Fruit fly (Drosophila melanogaster) whole organism, embryonic: ENCODE measurements around the gene CG16779.

Source experiments
- Bgb ChIP-seq: fragments of 200-800 bp; sonication (Bioruptor generic); IDR thresholded peaks from 2 replicates; pipeline ENCODE4 v1.3.6; 2022; ENCODE audit warnings: missing biosample characterization, missing genetic modification characterization; ENCODE audit not compliant: partially characterized antibody
- CG10321 ChIP-seq: fragments of 200-800 bp; sonication (Bioruptor generic); IDR thresholded peaks from 2 replicates; pipeline ENCODE4 v1.3.6; 2022; ENCODE audit warnings: missing biosample characterization, missing genetic modification characterization
- CG10959 ChIP-seq: fragments of 200-800 bp; sonication (Bioruptor generic); IDR thresholded peaks from 2 replicates; pipeline ENCODE4 v1.3.6; 2022; ENCODE audit warnings: missing biosample characterization, missing genetic modification characterization
- CG10979 ChIP-seq: fragments of 200-800 bp; sonication (Bioruptor generic); optimal IDR thresholded peaks from 2 replicates; lab custom pipeline; 2018; ENCODE audit warnings: missing biosample characterization, mild to moderate bottlenecking, missing genetic modification characterization, moderate library complexity
- CG11085 ChIP-seq: fragments of 200-800 bp; sonication (Bioruptor generic); IDR thresholded peaks from 2 replicates; pipeline ENCODE4 v1.3.6; 2022; ENCODE audit warnings: missing biosample characterization, missing genetic modification characterization
- CG12769 ChIP-seq: fragments of 200-800 bp; sonication (Bioruptor generic); optimal IDR thresholded peaks from 2 replicates; lab custom pipeline; 2019; ENCODE audit warnings: missing biosample characterization, mild to moderate bottlenecking, missing genetic modification characterization, moderate library complexity
- CG13424 ChIP-seq: fragments of 200-800 bp; sonication (Bioruptor generic); optimal IDR thresholded peaks from 2 replicates; lab custom pipeline; 2019; ENCODE audit warnings: missing biosample characterization, mild to moderate bottlenecking, missing genetic modification characterization, moderate library complexity
- CG17359 ChIP-seq: fragments of 200-800 bp; sonication (Bioruptor generic); optimal IDR thresholded peaks from 3 replicates; lab custom pipeline; 2018; ENCODE audit warnings: missing biosample characterization, mild to moderate bottlenecking, missing genetic modification characterization, moderate library complexity
- CG3065 ChIP-seq: fragments of 200-800 bp; sonication (Bioruptor generic); optimal IDR thresholded peaks from 2 replicates; lab custom pipeline; 2016; ENCODE audit warnings: missing biosample characterization, missing genetic modification characterization
- CG4360 ChIP-seq: fragments of 200-800 bp; sonication (Bioruptor generic); IDR thresholded peaks from 2 replicates; pipeline ENCODE4 v1.3.6; 2022; ENCODE audit warnings: missing biosample characterization, missing genetic modification characterization
- CG4730 ChIP-seq: fragments of 200-800 bp; sonication (Bioruptor generic); IDR thresholded peaks from 2 replicates; pipeline ENCODE4 v1.3.6; 2022; ENCODE audit warnings: missing biosample characterization, missing genetic modification characterization
- CG6175 ChIP-seq: fragments of 200-800 bp; sonication (Bioruptor generic); IDR thresholded peaks from 3 replicates; pipeline ENCODE4 v1.3.6; 2022; ENCODE audit warnings: missing biosample characterization, missing genetic modification characterization
- CG7839 ChIP-seq: fragments of 200-800 bp; sonication (Bioruptor generic); optimal IDR thresholded peaks from 3 replicates; lab custom pipeline; 2018; ENCODE audit warnings: missing biosample characterization, mild to moderate bottlenecking, missing genetic modification characterization, moderate library complexity
- CG8281 ChIP-seq: fragments of 200-800 bp; sonication (Bioruptor generic); optimal IDR thresholded peaks from 2 replicates; lab custom pipeline; 2018; ENCODE audit warnings: missing biosample characterization, mild to moderate bottlenecking, missing genetic modification characterization, moderate library complexity
- CG8478 ChIP-seq: fragments of >200 bp; optimal IDR thresholded peaks from 2 replicates; lab custom pipeline; 2018
- CG9727 ChIP-seq: fragments of 200-800 bp; sonication (Bioruptor generic); optimal IDR thresholded peaks from 3 replicates; lab custom pipeline; 2017; ENCODE audit warnings: missing biosample characterization, mild to moderate bottlenecking, missing genetic modification characterization
- Drgx ChIP-seq: fragments of 200-800 bp; sonication (Bioruptor generic); IDR thresholded peaks from 2 replicates; pipeline ENCODE4 v1.3.6; 2022; ENCODE audit warnings: missing biosample characterization, missing genetic modification characterization
- Hr78 ChIP-seq, 2 experiments: fragments of 200-800 bp in 1 of 2; fragments of >200 bp in 1 of 2; sonication (Bioruptor generic) in 1 of 2; optimal IDR thresholded peaks; 2 replicates each; lab custom pipeline; 2017 to 2019; ENCODE audit warnings: missing biosample characterization in 2 of 2, missing genetic modification characterization in 2 of 2, mild to moderate bottlenecking in 1 of 2, moderate library complexity in 1 of 2
- Med ChIP-seq: fragments of 200-800 bp; sonication (Bioruptor generic); peaks from one replicate; lab custom pipeline; 2016; ENCODE audit warnings: missing biosample characterization, missing genetic modification characterization, mild to moderate bottlenecking, inconsistent platforms, moderate library complexity
- Neu2 ChIP-seq: fragments of 200-800 bp; sonication (Bioruptor generic); optimal IDR thresholded peaks from 3 replicates; lab custom pipeline; 2016; ENCODE audit warnings: missing biosample characterization, missing genetic modification characterization, borderline replicate concordance
- Oaz ChIP-seq: fragments of 200-800 bp; sonication (Bioruptor generic); IDR thresholded peaks from 2 replicates; pipeline ENCODE4 v1.3.6; 2022; ENCODE audit warnings: missing biosample characterization, missing genetic modification characterization
- Opbp ChIP-seq: fragments of 200-800 bp; sonication (Bioruptor generic); IDR thresholded peaks from 3 replicates; pipeline ENCODE4 v1.3.6; 2022; ENCODE audit warnings: missing biosample characterization, missing genetic modification characterization; ENCODE audit not compliant: partially characterized antibody
- Pdp1 ChIP-seq, 2 experiments: fragments of 200-800 bp; sonication (Bioruptor generic); optimal IDR thresholded peaks; 3 replicates each; lab custom pipeline; 2016; ENCODE audit warnings: missing biosample characterization in 2 of 2, missing genetic modification characterization in 2 of 2, mild to moderate bottlenecking in 1 of 2, moderate library complexity in 1 of 2
- Sox102F ChIP-seq: fragments of 200-800 bp; sonication (Bioruptor generic); optimal IDR thresholded peaks from 2 replicates; lab custom pipeline; 2018; ENCODE audit warnings: missing biosample characterization, mild to moderate bottlenecking, missing genetic modification characterization, moderate library complexity
- Sry-δ ChIP-seq: fragments of 200-800 bp; sonication (Bioruptor generic); optimal IDR thresholded peaks from 2 replicates; lab custom pipeline; 2016; ENCODE audit warnings: missing biosample characterization, missing genetic modification characterization
- Xrp1 ChIP-seq: fragments of 200-800 bp; sonication (Bioruptor generic); IDR thresholded peaks from 2 replicates; pipeline ENCODE4 v1.3.6; 2022; ENCODE audit warnings: missing biosample characterization, missing genetic modification characterization
- abd-A ChIP-seq: fragments of 200-800 bp; sonication (Bioruptor generic); optimal IDR thresholded peaks from 3 replicates; lab custom pipeline; 2019; ENCODE audit warnings: missing biosample characterization, mild to moderate bottlenecking, missing genetic modification characterization, moderate library complexity
- cg ChIP-seq: fragments of 200-800 bp; sonication (Bioruptor generic); optimal IDR thresholded peaks from 3 replicates; lab custom pipeline; 2019; ENCODE audit warnings: missing biosample characterization, mild to moderate bottlenecking, missing genetic modification characterization, moderate library complexity
- chinmo ChIP-seq: fragments of 200-800 bp; sonication (Bioruptor generic); IDR thresholded peaks from 4 replicates; pipeline ENCODE4 v1.3.6; 2022; ENCODE audit warnings: missing biosample characterization, missing genetic modification characterization; ENCODE audit not compliant: partially characterized antibody
- ci ChIP-seq: fragments of 200-800 bp; sonication (Bioruptor generic); IDR thresholded peaks from 3 replicates; pipeline ENCODE4 v1.3.6; 2022; ENCODE audit warnings: missing biosample characterization, missing genetic modification characterization
- crol ChIP-seq: fragments of 200-800 bp; sonication (Bioruptor generic); IDR thresholded peaks from 2 replicates; pipeline ENCODE4 v1.3.6; 2022; ENCODE audit warnings: missing biosample characterization, missing genetic modification characterization
- dan ChIP-seq: fragments of 200-800 bp; sonication (Bioruptor generic); IDR thresholded peaks from 2 replicates; pipeline ENCODE4 v1.3.6; 2022; ENCODE audit warnings: missing biosample characterization, missing genetic modification characterization
- dmrt99B ChIP-seq: fragments of 200-800 bp; sonication (Bioruptor generic); optimal IDR thresholded peaks from 2 replicates; lab custom pipeline; 2018; ENCODE audit warnings: missing biosample characterization, mild to moderate bottlenecking, missing genetic modification characterization, moderate library complexity
- gfzf ChIP-seq: fragments of 200-800 bp; sonication (Bioruptor generic); optimal IDR thresholded peaks from 2 replicates; lab custom pipeline; 2016; ENCODE audit warnings: missing biosample characterization, mild to moderate bottlenecking, missing genetic modification characterization, moderate library complexity
- knrl ChIP-seq: fragments of 200-800 bp; sonication (Bioruptor generic); IDR thresholded peaks from 3 replicates; pipeline ENCODE4 v1.3.6; 2022; ENCODE audit warnings: missing biosample characterization, missing genetic modification characterization; ENCODE audit not compliant: partially characterized antibody
- lov ChIP-seq, 2 experiments: fragments of 200-800 bp in 1 of 2; fragments of >200 bp in 1 of 2; sonication (Bioruptor generic) in 1 of 2; IDR thresholded peaks in 1 of 2; optimal IDR thresholded peaks in 1 of 2; 2 replicates in 1 of 2; 3 replicates in 1 of 2; pipeline versions ENCODE4 v1.3.6 to Lab custom; 2017 to 2022; ENCODE audit warnings: missing biosample characterization in 1 of 2, missing genetic modification characterization in 1 of 2
- row ChIP-seq: fragments of 200-800 bp; sonication (Bioruptor generic); IDR thresholded peaks from 3 replicates; pipeline ENCODE4 v1.3.6; 2022; ENCODE audit warnings: missing biosample characterization, missing genetic modification characterization
- tin ChIP-seq: fragments of 200-800 bp; sonication (Bioruptor generic); optimal IDR thresholded peaks from 3 replicates; lab custom pipeline; 2016; ENCODE audit warnings: missing biosample characterization, missing genetic modification characterization
- tll ChIP-seq, 2 experiments: fragments of 200-800 bp in 1 of 2; fragments of >200 bp in 1 of 2; sonication (Bioruptor generic) in 1 of 2; optimal IDR thresholded peaks; 2 replicates each; lab custom pipeline; 2017 to 2019; ENCODE audit warnings: missing biosample characterization in 2 of 2, missing genetic modification characterization in 2 of 2, mild to moderate bottlenecking in 1 of 2, moderate library complexity in 1 of 2
- toy ChIP-seq: fragments of 200-800 bp; sonication (Bioruptor generic); IDR thresholded peaks from 2 replicates; pipeline ENCODE4 v1.3.6; 2022; ENCODE audit warnings: missing biosample characterization, missing genetic modification characterization
- ttk ChIP-seq: fragments of 200-800 bp; sonication (Bioruptor generic); IDR thresholded peaks from 2 replicates; pipeline ENCODE4 v2.1.2; 2022; ENCODE audit warnings: missing biosample characterization, missing genetic modification characterization
- vvl ChIP-seq: fragments of 200-800 bp; sonication (Bioruptor generic); IDR thresholded peaks from 2 replicates; pipeline ENCODE4 v1.3.6; 2022; ENCODE audit warnings: missing biosample characterization, missing genetic modification characterization
- zfh1 ChIP-seq: fragments of 200-800 bp; sonication (Bioruptor generic); IDR thresholded peaks from 3 replicates; pipeline ENCODE4 v1.3.6; 2022; ENCODE audit warnings: missing biosample characterization, missing genetic modification characterization

The CG16779 gene

dm6 chr3R:9427328-9427727 lies 66.1 kb downstream of the CG16779 start (continued):
- TF ChIP-seq Sry-δ (GFP tag; lab: Kevin White, UChicago) (no peak), tll (GFP tag; optimal IDR thresholded peaks at IDR 0.05; lab: Kevin White, UChicago) (peak in 1 of 2 experiments; percentile 53), Neu2 (GFP tag; lab: Kevin White, UChicago) (peak; percentile 2), CG11085 (GFP tag; lab: Robert Waterston, UW) (no peak), lov (optimal IDR thresholded peaks at IDR 0.05; lab: Kevin White, UChicago) (no peak), lov (GFP tag; IDR thresholded peaks at IDR 0.05; lab: Robert Waterston, UW) (no peak)

DNA sequence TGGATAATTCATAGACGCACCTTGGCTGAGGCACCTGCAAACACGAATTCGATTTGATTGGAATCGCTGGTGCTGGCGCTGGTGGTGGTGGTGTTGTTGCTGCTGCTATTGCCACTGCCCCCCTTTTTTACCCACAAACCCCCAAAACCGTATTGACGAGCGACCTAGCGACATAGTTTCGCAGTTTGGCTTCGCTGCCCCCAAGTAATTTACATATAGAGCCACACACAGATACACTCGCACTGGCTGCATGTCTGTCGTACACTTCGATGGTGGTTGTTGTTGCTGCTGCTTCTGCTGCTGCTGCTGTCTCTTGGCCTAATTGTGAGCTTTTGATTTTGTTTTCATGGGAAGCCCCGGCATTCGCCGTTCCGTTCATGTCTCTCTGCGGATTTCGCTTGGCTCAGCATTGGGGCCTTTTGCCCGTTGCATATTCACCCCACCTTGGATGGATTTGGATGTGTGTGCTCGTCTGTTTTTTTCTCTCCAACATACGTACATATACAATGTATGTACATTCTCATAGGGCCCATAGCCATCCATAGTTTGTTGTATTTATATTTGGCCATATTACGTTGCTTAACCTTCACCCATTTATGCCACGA lies 69.3 kb downstream of the CG16779 start:
- TF ChIP-seq vvl (peak; percentile 81), knrl (GFP tag; lab: Robert Waterston, UW) (no peak), ci (GFP tag; lab: Robert Waterston, UW) (peak; percentile 13; the same call in 1 of the 3 replicates), CG4730 (0 out of 2 replicates have a peak, but pooled peaks have one; percentile 30), dmrt99B (tag; lab: Kevin White, UChicago) (no peak), Med (peak; percentile 64), CG8281 (tag; lab: Kevin White, UChicago) (no peak), CG4360 (GFP tag; lab: Robert Waterston, UW) (peak; percentile 32; the same call in 1 of the 2 replicates), CG9727 (GFP tag; lab: Kevin White, UChicago) (no peak), CG6175 (GFP tag; lab: Robert Waterston, UW) (0 out of 3 replicates have a peak, but pooled peaks have one; percentile 49), tin (GFP tag; lab: Kevin White, UChicago) (no peak), abd-A (peak; percentile 18), chinmo (GFP tag; lab: Robert Waterston, UW) (0 out of 4 replicates have a peak, but pooled peaks have one; percentile 46), CG13424 (tag; lab: Kevin White, UChicago) (no peak), crol (GFP tag; lab: Robert Waterston, UW) (peak; percentile 47; the same call in 1 of the 2 replicates), CG12769 (peak; percentile 63), Hr78 (GFP tag; optimal IDR thresholded peaks at IDR 0.05; lab: Kevin White, UChicago) (peak in 1 of 2 experiments; percentile 25), CG10959 (GFP tag; lab: Robert Waterston, UW) (no peak), CG8478 (lab: Kevin White, UChicago) (no peak), cg (peak; percentile 49), gfzf (no peak), Opbp (no peak)

dm6 chr3R:9422338-9422737 lies 71.1 kb downstream of the CG16779 start:
- TF ChIP-seq CG3065 (no peak), Pdp1 (GFP tag; optimal IDR thresholded peaks at IDR 0.05; lab: Kevin White, UChicago) (peak in 1 of 2 experiments; percentile 64), toy (GFP tag; lab: Robert Waterston, UW) (no peak)

DNA sequence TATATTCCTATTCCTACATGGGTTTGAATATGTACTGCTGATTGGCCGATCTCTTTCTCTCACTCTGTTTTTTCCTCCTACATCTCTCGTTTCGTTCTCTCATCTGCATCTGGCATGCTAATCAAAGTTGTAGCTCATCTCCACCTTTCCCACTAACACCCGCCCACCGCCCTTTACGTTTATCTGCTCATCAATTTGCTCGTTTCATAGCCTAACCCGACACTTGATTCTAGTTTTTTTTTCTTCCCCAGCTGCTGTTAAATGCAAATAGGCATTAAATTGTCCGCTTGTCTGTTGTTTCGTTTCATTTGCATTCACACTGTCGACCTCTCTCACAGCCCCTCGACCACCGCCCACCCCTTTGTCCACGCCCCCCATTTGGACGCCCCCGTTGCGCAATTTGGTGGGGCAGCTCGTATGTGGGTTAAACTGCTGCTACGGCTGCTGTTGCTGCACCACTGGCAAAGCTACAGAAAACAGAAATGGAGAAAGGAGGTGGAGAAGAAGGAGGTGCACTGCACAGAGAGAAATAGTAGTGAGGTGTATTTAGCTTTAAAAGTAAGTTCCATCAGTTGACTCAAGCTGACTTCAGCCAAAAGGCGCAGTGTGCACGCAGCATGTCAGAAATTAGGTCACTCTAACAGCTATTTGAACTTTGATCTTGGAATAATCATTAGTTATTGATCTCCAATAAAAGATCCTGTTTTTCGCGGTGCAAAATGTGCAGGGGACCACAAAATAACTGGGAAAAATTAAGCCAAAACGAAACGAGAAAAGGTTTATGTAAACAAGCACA lies 72.8 kb downstream of the CG16779 start:
- TF ChIP-seq Xrp1 (GFP tag; lab: Robert Waterston, UW) (peak; percentile 45; the same call in 1 of the 2 replicates), CG7839 (tag; lab: Kevin White, UChicago) (peak; percentile 4), Bgb (GFP tag; lab: Robert Waterston, UW) (0 out of 2 replicates have a peak, but pooled peaks have one; percentile 15), crol (GFP tag; lab: Robert Waterston, UW) (peak; percentile 75), CG17359 (tag; lab: Kevin White, UChicago) (peak; percentile 49), Sox102F (GFP tag; lab: Kevin White, UChicago) (peak; percentile 44), Drgx (GFP tag; lab: Robert Waterston, UW) (peak; percentile 59), ttk (GFP tag; lab: Robert Waterston, UW) (0 out of 2 replicates have a peak, but pooled peaks have one; percentile 20), dan (GFP tag; lab: Robert Waterston, UW) (no peak), row (GFP tag; lab: Robert Waterston, UW) (peak; percentile 41; the same call in 2 of the 3 replicates), CG10979 (peak; percentile 14), zfh1 (GFP tag; lab: Robert Waterston, UW) (peak; percentile 50; the same call in 1 of the 3 replicates), CG10321 (GFP tag; lab: Robert Waterston, UW) (no peak), Oaz (GFP tag; lab: Robert Waterston, UW) (no peak), abd-A (peak; percentile 34)
